Worm (Caenorhabditis elegans) whole organism, L4/young adult: ENCODE measurements around the gene wapl-1.

Source experiments
- W03F9.2 ChIP-seq: fragments of 150-350 bp; optimal IDR thresholded peaks from 2 replicates; lab custom pipeline; 2014; ENCODE audit warnings: missing biosample characterization, missing genetic modification characterization
- dao-5 ChIP-seq: sonication (generic microtip); optimal IDR thresholded peaks from 2 replicates; lab custom pipeline; 2016; ENCODE audit warnings: missing genotype, missing genetic modification characterization, moderate library complexity, missing compliant biosample characterization

- no peak for TF ChIP-seq dao-5
- no peak for TF ChIP-seq W03F9.2 (tag; lab: Kevin White, UChicago)
These were observed 27.1 kb upstream of the wapl-1 start for ce11 chrIV:4472418-4473173.
